Fruit fly (Drosophila melanogaster) whole organism, embryonic: ENCODE measurements around the gene CG12224.

Source experiments
- Antp ChIP-seq: fragments of 200-800 bp; sonication (Bioruptor generic); optimal IDR thresholded peaks from 3 replicates; lab custom pipeline; 2016; ENCODE audit warnings: missing biosample characterization, missing genetic modification characterization
- Asciz ChIP-seq: fragments of 200-800 bp; sonication (Bioruptor generic); optimal IDR thresholded peaks from 2 replicates; lab custom pipeline; 2017; ENCODE audit warnings: missing biosample characterization, mild to moderate bottlenecking, missing genetic modification characterization, missing genetic modification reagents
- C15 ChIP-seq: fragments of 200-800 bp; sonication (Bioruptor generic); IDR thresholded peaks from 3 replicates; pipeline ENCODE4 v1.3.6; 2022; ENCODE audit warnings: missing biosample characterization, missing genetic modification characterization
- CG10267 ChIP-seq: fragments of 200-800 bp; sonication (Bioruptor generic); optimal IDR thresholded peaks from 2 replicates; lab custom pipeline; 2018; ENCODE audit warnings: missing biosample characterization, mild to moderate bottlenecking, missing genetic modification characterization, moderate library complexity
- CG12104 ChIP-seq: fragments of 200-800 bp; sonication (Bioruptor generic); optimal IDR thresholded peaks from 3 replicates; lab custom pipeline; 2016; ENCODE audit warnings: missing biosample characterization, missing genetic modification characterization
- CG13894 ChIP-seq: fragments of 200-800 bp; sonication (Bioruptor generic); optimal IDR thresholded peaks from 3 replicates; lab custom pipeline; 2018; ENCODE audit warnings: missing biosample characterization, mild to moderate bottlenecking, missing genetic modification characterization, moderate library complexity
- CG14860 ChIP-seq: fragments of 200-800 bp; sonication (Bioruptor generic); IDR thresholded peaks from 3 replicates; pipeline ENCODE4 v1.3.6; 2022; ENCODE audit warnings: missing biosample characterization, missing genetic modification characterization; ENCODE audit not compliant: partially characterized antibody
- CG1603 ChIP-seq: fragments of 200-800 bp; sonication (Bioruptor generic); optimal IDR thresholded peaks from 2 replicates; lab custom pipeline; 2019; ENCODE audit warnings: missing biosample characterization, mild to moderate bottlenecking, missing genetic modification characterization, moderate library complexity
- CG17359 ChIP-seq: fragments of 200-800 bp; sonication (Bioruptor generic); optimal IDR thresholded peaks from 3 replicates; lab custom pipeline; 2018; ENCODE audit warnings: missing biosample characterization, mild to moderate bottlenecking, missing genetic modification characterization, moderate library complexity
- CG17361 ChIP-seq: fragments of 200-800 bp; sonication (Bioruptor generic); IDR thresholded peaks from 3 replicates; pipeline ENCODE4 v1.3.6; 2022; ENCODE audit warnings: missing biosample characterization, missing genetic modification characterization
- CG32767 ChIP-seq: fragments of 200-800 bp; sonication (Bioruptor generic); IDR thresholded peaks from 2 replicates; pipeline ENCODE4 v1.3.6; 2022; ENCODE audit warnings: missing biosample characterization, missing genetic modification characterization
- CG42726 ChIP-seq: fragments of 200-800 bp; sonication (Bioruptor generic); IDR thresholded peaks from 2 replicates; pipeline ENCODE4 v1.3.6; 2022; ENCODE audit warnings: missing biosample characterization, missing genetic modification characterization; ENCODE audit not compliant: partially characterized antibody
- CG8290 ChIP-seq, 3 experiments: fragments of 200-800 bp; sonication (Bioruptor generic); optimal IDR thresholded peaks; 2 replicates each; lab custom pipeline; 2016 to 2019; ENCODE audit warnings: missing biosample characterization in 3 of 3, missing genetic modification characterization in 3 of 3, mild to moderate bottlenecking in 2 of 3, moderate library complexity in 1 of 3
- CHES-1-like ChIP-seq: fragments of 200-800 bp; sonication (Bioruptor generic); optimal IDR thresholded peaks from 2 replicates; lab custom pipeline; 2016; ENCODE audit warnings: missing biosample characterization, missing genetic modification characterization
- HLH4C ChIP-seq: fragments of 200-800 bp; sonication (Bioruptor generic); IDR thresholded peaks from 3 replicates; pipeline ENCODE4 v1.3.6; 2022; ENCODE audit warnings: missing biosample characterization, missing genetic modification characterization; ENCODE audit not compliant: partially characterized antibody
- Hr78 ChIP-seq, 2 experiments: fragments of 200-800 bp in 1 of 2; fragments of >200 bp in 1 of 2; sonication (Bioruptor generic) in 1 of 2; optimal IDR thresholded peaks; 2 replicates each; lab custom pipeline; 2017 to 2019; ENCODE audit warnings: missing biosample characterization in 2 of 2, missing genetic modification characterization in 2 of 2, mild to moderate bottlenecking in 1 of 2, moderate library complexity in 1 of 2
- Lhr ChIP-seq: fragments of 200-800 bp; sonication (Bioruptor generic); optimal IDR thresholded peaks from 3 replicates; lab custom pipeline; 2017; ENCODE audit warnings: mild to moderate bottlenecking, missing biosample characterization, missing genetic modification reagents, missing genetic modification characterization
- MTF-1 ChIP-seq: fragments of 200-800 bp; sonication (Bioruptor generic); optimal IDR thresholded peaks from 2 replicates; lab custom pipeline; 2018; ENCODE audit warnings: missing biosample characterization, mild to moderate bottlenecking, missing genetic modification characterization, borderline replicate concordance
- Mes4 ChIP-seq: fragments of 200-800 bp; sonication (Bioruptor generic); optimal IDR thresholded peaks from 2 replicates; lab custom pipeline; 2016; ENCODE audit warnings: missing biosample characterization, missing genetic modification characterization
- NC2α ChIP-seq: fragments of 200-800 bp; sonication (Bioruptor generic); optimal IDR thresholded peaks from 2 replicates; lab custom pipeline; 2016; ENCODE audit warnings: missing biosample characterization, missing genetic modification characterization
- PHDP ChIP-seq: fragments of 200-800 bp; sonication (Bioruptor generic); optimal IDR thresholded peaks from 3 replicates; lab custom pipeline; 2018; ENCODE audit warnings: missing biosample characterization, mild to moderate bottlenecking, missing genetic modification characterization, moderate library complexity
- Pdp1 ChIP-seq, 2 experiments: fragments of 200-800 bp; sonication (Bioruptor generic); optimal IDR thresholded peaks; 3 replicates each; lab custom pipeline; 2016; ENCODE audit warnings: missing biosample characterization in 2 of 2, missing genetic modification characterization in 2 of 2, mild to moderate bottlenecking in 1 of 2, moderate library complexity in 1 of 2
- Side ChIP-seq: fragments of 200-800 bp; sonication (Bioruptor generic); optimal IDR thresholded peaks from 2 replicates; lab custom pipeline; 2016; ENCODE audit warnings: missing biosample characterization, missing genetic modification characterization
- Sox102F ChIP-seq: fragments of 200-800 bp; sonication (Bioruptor generic); optimal IDR thresholded peaks from 2 replicates; lab custom pipeline; 2018; ENCODE audit warnings: missing biosample characterization, mild to moderate bottlenecking, missing genetic modification characterization, moderate library complexity
- crol ChIP-seq: fragments of 200-800 bp; sonication (Bioruptor generic); IDR thresholded peaks from 2 replicates; pipeline ENCODE4 v1.3.6; 2022; ENCODE audit warnings: missing biosample characterization, missing genetic modification characterization
- fd3F ChIP-seq: fragments of 200-800 bp; sonication (Bioruptor generic); optimal IDR thresholded peaks from 2 replicates; lab custom pipeline; 2018; ENCODE audit warnings: missing biosample characterization, mild to moderate bottlenecking, missing genetic modification characterization, moderate library complexity
- gcm ChIP-seq: fragments of 200-800 bp; sonication (Bioruptor generic); optimal IDR thresholded peaks from 2 replicates; lab custom pipeline; 2019; ENCODE audit warnings: missing biosample characterization, mild to moderate bottlenecking, missing genetic modification characterization, moderate library complexity
- hkb ChIP-seq, 2 experiments: fragments of 200-800 bp in 1 of 2; fragments of >200 bp in 1 of 2; sonication (Bioruptor generic) in 1 of 2; IDR thresholded peaks in 1 of 2; optimal IDR thresholded peaks in 1 of 2; 2 replicates each; pipeline versions ENCODE4 v1.3.6 to Lab custom; 2017 to 2022; ENCODE audit warnings: missing biosample characterization in 1 of 2, missing genetic modification characterization in 1 of 2
- insv ChIP-seq, 2 experiments: fragments of 200-800 bp; sonication (Bioruptor generic); optimal IDR thresholded peaks; 3 replicates each; lab custom pipeline; 2016 to 2018; ENCODE audit warnings: missing biosample characterization in 2 of 2, missing genetic modification characterization in 2 of 2
- kni ChIP-seq: fragments of 200-800 bp; sonication (Bioruptor generic); optimal IDR thresholded peaks from 3 replicates; lab custom pipeline; 2017; ENCODE audit warnings: mild to moderate bottlenecking, missing biosample characterization, missing genetic modification reagents, missing genetic modification characterization
- lab ChIP-seq: fragments of 200-800 bp; sonication (Bioruptor generic); optimal IDR thresholded peaks from 3 replicates; lab custom pipeline; 2017; ENCODE audit warnings: missing biosample characterization, missing genetic modification characterization, mild to moderate bottlenecking, moderate library complexity, missing genetic modification reagents
- luna ChIP-seq: fragments of 200-800 bp; sonication (Bioruptor generic); optimal IDR thresholded peaks from 2 replicates; lab custom pipeline; 2016; ENCODE audit warnings: missing biosample characterization, missing genetic modification characterization
- nerfin-1 ChIP-seq: fragments of 200-800 bp; sonication (Bioruptor generic); optimal IDR thresholded peaks from 3 replicates; lab custom pipeline; 2019; ENCODE audit warnings: missing biosample characterization, mild to moderate bottlenecking, missing genetic modification characterization, moderate library complexity
- nerfin-2 ChIP-seq: fragments of 200-800 bp; sonication (Bioruptor generic); IDR thresholded peaks from 2 replicates; pipeline ENCODE4 v1.3.6; 2022; ENCODE audit warnings: missing biosample characterization, missing genetic modification characterization; ENCODE audit not compliant: partially characterized antibody
- nom ChIP-seq: fragments of 200-800 bp; sonication (Bioruptor generic); optimal IDR thresholded peaks from 2 replicates; lab custom pipeline; 2017; ENCODE audit warnings: missing biosample characterization, missing genetic modification characterization, mild to moderate bottlenecking, moderate library complexity, missing genetic modification reagents
- phol ChIP-seq: fragments of 200-800 bp; sonication (Bioruptor generic); optimal IDR thresholded peaks from 3 replicates; lab custom pipeline; 2018; ENCODE audit warnings: missing biosample characterization, mild to moderate bottlenecking, missing genetic modification characterization, moderate library complexity
- sc ChIP-seq, 3 experiments: fragments of >200 bp in 2 of 3; fragments of 200-800 bp in 1 of 3; sonication (Bioruptor generic) in 1 of 3; optimal IDR thresholded peaks; 2 replicates in 2 of 3; 3 replicates in 1 of 3; lab custom pipeline; 2017; ENCODE audit warnings: mild to moderate bottlenecking in 1 of 3, missing biosample characterization in 1 of 3, missing genetic modification characterization in 1 of 3, missing genetic modification reagents in 1 of 3
- seq ChIP-seq: fragments of 200-800 bp; sonication (Bioruptor generic); IDR thresholded peaks from 2 replicates; pipeline ENCODE4 v1.3.6; 2022; ENCODE audit warnings: missing biosample characterization, missing genetic modification characterization
- shn ChIP-seq: fragments of 200-800 bp; sonication (Bioruptor generic); optimal IDR thresholded peaks from 3 replicates; lab custom pipeline; 2016; ENCODE audit warnings: missing biosample characterization, missing genetic modification characterization
- sqz ChIP-seq: fragments of 200-800 bp; sonication (Bioruptor generic); optimal IDR thresholded peaks from 3 replicates; lab custom pipeline; 2018; ENCODE audit warnings: missing biosample characterization, mild to moderate bottlenecking, missing genetic modification characterization
- unpg ChIP-seq: fragments of 200-800 bp; sonication (Bioruptor generic); optimal IDR thresholded peaks from 3 replicates; lab custom pipeline; 2018; ENCODE audit warnings: missing biosample characterization, mild to moderate bottlenecking, missing genetic modification characterization, moderate library complexity
- vnd ChIP-seq: fragments of 200-800 bp; sonication (Bioruptor generic); IDR thresholded peaks from 3 replicates; pipeline ENCODE4 v1.3.6; 2022; ENCODE audit warnings: missing biosample characterization, missing genetic modification characterization; ENCODE audit not compliant: partially characterized antibody
- vvl ChIP-seq: fragments of 200-800 bp; sonication (Bioruptor generic); IDR thresholded peaks from 2 replicates; pipeline ENCODE4 v1.3.6; 2022; ENCODE audit warnings: missing biosample characterization, missing genetic modification characterization
- wek ChIP-seq: fragments of 200-800 bp; sonication (Bioruptor generic); optimal IDR thresholded peaks from 3 replicates; lab custom pipeline; 2018; ENCODE audit warnings: missing biosample characterization, mild to moderate bottlenecking, missing genetic modification characterization, moderate library complexity
- zf30C ChIP-seq: fragments of 200-800 bp; sonication (Bioruptor generic); optimal IDR thresholded peaks from 3 replicates; lab custom pipeline; 2018; ENCODE audit warnings: missing biosample characterization, mild to moderate bottlenecking, missing genetic modification characterization

CG12224 gene

DNA sequence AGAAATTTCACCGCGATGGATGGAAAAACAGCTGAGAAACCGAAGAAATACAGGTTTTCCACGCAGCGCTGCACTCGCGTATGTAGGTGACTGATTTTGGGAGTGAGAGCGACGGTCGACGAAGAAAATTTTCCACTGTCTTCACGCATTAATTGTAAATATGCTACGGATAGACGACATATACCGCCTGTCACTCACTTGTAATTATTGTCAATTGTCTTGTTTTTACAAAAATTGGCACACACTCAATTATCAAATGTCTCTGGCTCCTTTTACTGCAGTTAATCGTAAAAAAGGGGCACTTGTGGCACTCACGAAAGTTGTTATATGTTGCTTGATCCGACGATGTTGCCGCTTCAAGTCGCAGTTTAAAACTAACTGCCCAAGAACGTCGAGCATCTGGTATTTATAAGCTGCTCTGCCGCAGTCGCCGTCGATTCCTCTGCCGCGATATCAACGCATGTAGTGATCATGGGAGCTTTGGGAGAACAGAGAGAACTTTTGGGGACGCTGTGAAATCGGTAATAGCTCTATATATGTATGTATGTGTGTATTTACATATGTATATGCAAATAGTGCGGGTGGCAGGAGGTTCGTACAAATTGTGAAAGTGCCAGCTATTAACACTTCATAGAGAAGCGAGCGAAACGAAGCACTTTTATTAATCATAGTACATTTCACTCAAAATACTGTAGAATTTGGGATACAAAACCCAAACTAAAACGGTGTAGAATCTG, 11.2 kb upstream of the CG12224 start, which contains the start of gene mfas (continued):
- peak; percentile 6 for TF ChIP-seq CHES-1-like (GFP tag; lab: Kevin White, UChicago)
- no peak for TF ChIP-seq nerfin-1 (tag; lab: Kevin White, UChicago)
- peak; percentile 80 for TF ChIP-seq vvl (GFP tag; lab: Robert Waterston, UW)
- TF ChIP-seq CG12104, result no peak
- peak; percentile 71 for TF ChIP-seq wek (GFP tag; lab: Kevin White, UChicago)
- peak; percentile 39 for TF ChIP-seq kni (GFP tag; lab: Kevin White, UChicago)
- peak; percentile 35 for TF ChIP-seq CG1603
- TF ChIP-seq Side, result peak; percentile 19
- peak; percentile 14 for TF ChIP-seq Sox102F (GFP tag; lab: Kevin White, UChicago)
- TF ChIP-seq HLH4C, result peak; percentile 36; the same call in 1 of the 3 replicates
- TF ChIP-seq PHDP, result peak; percentile 15
- no peak for TF ChIP-seq hkb (optimal IDR thresholded peaks at IDR 0.05; lab: Kevin White, UChicago)
- peak; percentile 47 for TF ChIP-seq hkb (GFP tag; IDR thresholded peaks at IDR 0.05; lab: Robert Waterston, UW)
- no peak for TF ChIP-seq NC2α (GFP tag; lab: Kevin White, UChicago)
- peak; percentile 34 for TF ChIP-seq CG17359 (tag; lab: Kevin White, UChicago)
- no peak for TF ChIP-seq sc (optimal IDR thresholded peaks at IDR 0.05; lab: Kevin White, UChicago)
- peak; percentile 15 for TF ChIP-seq sc (GFP tag; optimal IDR thresholded peaks at IDR 0.05; lab: Kevin White, UChicago)
- peak; percentile 25 for TF ChIP-seq unpg (GFP tag; lab: Kevin White, UChicago)
- TF ChIP-seq Asciz (GFP tag; lab: Kevin White, UChicago), result peak; percentile 42
- TF ChIP-seq seq (GFP tag; lab: Robert Waterston, UW), result 0 out of 2 replicates have a peak, but pooled peaks have one; percentile 9
- TF ChIP-seq sqz (GFP tag; lab: Kevin White, UChicago), result peak; percentile 35
- TF ChIP-seq CG32767 (GFP tag; lab: Robert Waterston, UW), result no peak
- TF ChIP-seq lab (GFP tag; lab: Kevin White, UChicago), result peak; percentile 61
- peak; percentile 23 for TF ChIP-seq nom
- TF ChIP-seq CG17361, result no peak
- peak; percentile 14 for TF ChIP-seq zf30C (GFP tag; lab: Kevin White, UChicago)
- no peak for TF ChIP-seq CG13894 (tag; lab: Kevin White, UChicago)
- TF ChIP-seq gcm (GFP tag; lab: Kevin White, UChicago), result peak; percentile 80

DNA sequence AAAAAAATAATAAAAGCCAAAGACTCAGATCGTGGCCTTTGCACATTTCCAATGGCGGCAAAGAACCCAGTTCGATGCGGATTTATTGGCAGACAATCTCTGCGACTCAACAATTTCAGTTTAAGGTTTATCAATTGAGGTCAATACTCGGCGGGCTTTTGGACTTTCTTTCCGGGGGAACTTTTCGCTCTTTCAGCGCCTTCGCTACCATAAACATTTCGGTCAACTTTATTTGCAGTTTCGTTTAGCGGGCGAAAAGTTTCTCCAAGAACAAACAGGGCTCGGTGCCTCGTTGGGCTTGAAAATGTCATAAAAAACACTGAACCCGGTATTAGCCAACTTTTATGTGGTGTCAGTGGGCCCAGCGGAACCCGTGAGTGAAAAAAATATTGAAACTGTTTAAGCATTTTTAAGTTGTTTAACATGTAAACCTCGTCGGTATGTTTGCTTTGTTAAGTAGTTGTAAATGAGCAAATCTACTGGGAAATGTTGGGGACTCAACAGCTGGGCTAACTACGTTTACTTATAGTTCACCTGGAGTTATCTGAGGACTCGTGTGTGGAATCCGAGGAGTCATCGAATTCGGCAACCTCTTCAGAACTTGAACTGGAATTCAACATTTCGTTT, 9.8 kb upstream of the CG12224 start:
- TF ChIP-seq C15 (GFP tag; lab: Robert Waterston, UW) (0 out of 3 replicates have a peak, but pooled peaks have one; percentile 30), CG10267 (tag; lab: Kevin White, UChicago) (no peak), CG42726 (no peak), CG8290 (GFP tag; optimal IDR thresholded peaks at IDR 0.05; lab: Kevin White, UChicago) (no peak), CG8290 (tag; optimal IDR thresholded peaks at IDR 0.05; lab: Kevin White, UChicago) (no peak), fd3F (GFP tag; lab: Kevin White, UChicago) (no peak), luna (GFP tag; lab: Kevin White, UChicago) (no peak), CG14860 (GFP tag; lab: Robert Waterston, UW) (no peak), Lhr (no peak), Antp (no peak), lab (GFP tag; lab: Kevin White, UChicago) (peak; percentile 5), vnd (no peak), insv (GFP tag; optimal IDR thresholded peaks at IDR 0.05; lab: Kevin White, UChicago) (no peak), Mes4 (no peak), crol (GFP tag; lab: Robert Waterston, UW) (no peak), phol (tag; lab: Kevin White, UChicago) (no peak), MTF-1 (GFP tag; lab: Kevin White, UChicago) (no peak), Hr78 (GFP tag; optimal IDR thresholded peaks at IDR 0.05; lab: Kevin White, UChicago) (no peak), Pdp1 (GFP tag; optimal IDR thresholded peaks at IDR 0.05; lab: Kevin White, UChicago) (no peak), nerfin-2 (GFP tag; lab: Robert Waterston, UW) (no peak), shn (GFP tag; lab: Kevin White, UChicago) (no peak)
